Worm (Caenorhabditis elegans) whole organism, L4 larva: ENCODE results near the gene wip-1.

Source experiments
- ama-1 ChIP-seq: fragments of 150-350 bp; optimal IDR thresholded peaks from 2 replicates; lab custom pipeline; 2014; ENCODE audit warnings: inconsistent platforms, mixed read lengths
- jun-1 ChIP-seq: fragments of 150-350 bp; optimal IDR thresholded peaks from 2 replicates; lab custom pipeline; 2014; ENCODE audit warnings: missing biosample characterization, missing genetic modification reagents, missing genetic modification characterization
- mxl-3 ChIP-seq: fragments of 200-800 bp; sonication (Bioruptor generic); optimal IDR thresholded peaks from 2 replicates; lab custom pipeline; 2018; ENCODE audit warnings: mild to moderate bottlenecking, missing genetic modification characterization, missing compliant biosample characterization
- tag-97 ChIP-seq: fragments of 200-800 bp; sonication (Bioruptor generic); IDR thresholded peaks from 2 replicates; pipeline ENCODE4 v1.3.6; 2022; ENCODE audit warnings: missing genetic modification characterization, missing compliant biosample characterization

DNA sequence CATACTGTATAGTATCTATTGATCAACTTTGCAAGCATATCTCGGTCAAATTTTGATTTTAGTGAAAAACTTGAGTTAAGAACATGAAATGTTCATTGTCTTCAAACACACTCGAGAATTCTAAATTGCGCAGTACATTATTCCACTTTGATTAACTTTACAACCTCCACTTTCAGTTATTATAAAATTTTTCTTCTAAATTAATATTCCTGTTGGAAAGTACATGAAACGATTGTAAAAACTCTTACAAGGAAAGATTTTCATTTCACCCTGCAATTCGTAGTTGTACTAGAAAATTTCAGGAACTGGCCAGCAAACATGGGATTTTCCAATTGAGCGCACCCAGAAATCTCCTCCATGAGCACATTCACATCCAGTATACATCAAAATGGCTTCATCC, 26.3 kb downstream of the wip-1 start, which contains the start of gene C45G9.14:
- no peak for TF ChIP-seq mxl-3
- TF ChIP-seq ama-1: no peak
- no peak for TF ChIP-seq tag-97 (GFP tag; lab: Robert Waterston, UW)
- TF ChIP-seq jun-1 (tag; lab: Kevin White, UChicago): no peak
